Fruit fly (Drosophila melanogaster): Measurements from ENCODE around the gene Unc-76.

dm6 chrX:2104365-2104764 lies 24.0 kb downstream of the Unc-76 start:
- TF ChIP-seq CG2678 (tag; optimal IDR thresholded peaks at IDR 0.05) (no peak), HLH3B (GFP tag; IDR thresholded peaks at IDR 0.05) (no peak), Dfd (GFP tag; optimal IDR thresholded peaks at IDR 0.05) (no peak), gcm2 (GFP tag; optimal IDR thresholded peaks at IDR 0.05) (no peak), Lpt (GFP tag; optimal IDR thresholded peaks at IDR 0.05) (no peak), pnt (GFP tag; optimal IDR thresholded peaks at IDR 0.05) (no peak), Hr78 (GFP tag; optimal IDR thresholded peaks at IDR 0.05) (no peak), ham (GFP tag; IDR thresholded peaks at IDR 0.05) (no peak), CG3995 (GFP tag; optimal IDR thresholded peaks at IDR 0.05) (no peak), p53 (GFP tag; optimal IDR thresholded peaks at IDR 0.05) (no peak), CG17328 (GFP tag; IDR thresholded peaks at IDR 0.05) (no peak), gcm (GFP tag; optimal IDR thresholded peaks at IDR 0.05) (no peak)
